Worm (Caenorhabditis elegans): ENCODE data around the gene F20A1.2.

ce11 chrV:6997041-6997552, 49.0 kb upstream of the F20A1.2 start, which contains the start of gene nhr-107:
- TF ChIP-seq mep-1 (tag; optimal IDR thresholded peaks at IDR 0.05) (no peak), nhr-237 (tag; optimal IDR thresholded peaks at IDR 0.05) (no peak), unc-62 (GFP tag; optimal IDR thresholded peaks at IDR 0.05) (no peak), ceh-43 (GFP tag; optimal IDR thresholded peaks at IDR 0.05) (no peak), blmp-1 (tag; optimal IDR thresholded peaks at IDR 0.05) (no peak), lsy-2 (tag; optimal IDR thresholded peaks at IDR 0.05) (no peak), snpc-4 (tag; optimal IDR thresholded peaks at IDR 0.05) (no peak), lin-13 (tag; optimal IDR thresholded peaks at IDR 0.05) (no peak), pha-4 (tag; optimal IDR thresholded peaks at IDR 0.05) (no peak), unc-120 (tag; optimal IDR thresholded peaks at IDR 0.05; ENCODE audit: poor library complexity, severe bottlenecking) (no peak), ztf-11 (tag; optimal IDR thresholded peaks at IDR 0.05) (no peak)

All from whole organism, mixed stage, embryonic.